Fruit fly (Drosophila melanogaster) whole organism, prepupa: ENCODE results near the gene papi.

Source experiments
- Blimp-1 ChIP-seq: fragments of 200-800 bp; sonication (Bioruptor generic); optimal IDR thresholded peaks from 3 replicates; lab custom pipeline; 2017; ENCODE audit warnings: missing biosample characterization, missing genetic modification characterization, mild to moderate bottlenecking, moderate library complexity, missing genetic modification reagents
- CG10669 ChIP-seq: fragments of 200-800 bp; sonication (Bioruptor generic); optimal IDR thresholded peaks from 3 replicates; lab custom pipeline; 2018; ENCODE audit warnings: missing biosample characterization, mild to moderate bottlenecking, missing genetic modification characterization, moderate library complexity
- CG11294 ChIP-seq: fragments of 200-800 bp; sonication (Bioruptor generic); IDR thresholded peaks from 2 replicates; pipeline ENCODE4 v1.3.6; 2022; ENCODE audit warnings: missing biosample characterization, missing genetic modification characterization
- CG11762 ChIP-seq: fragments of 200-800 bp; sonication (Bioruptor generic); optimal IDR thresholded peaks from 3 replicates; lab custom pipeline; 2016; ENCODE audit warnings: missing biosample characterization, missing genetic modification characterization; ENCODE audit not compliant: insufficient read depth
- CG11902 ChIP-seq: fragments of 200-800 bp; sonication (Bioruptor generic); optimal IDR thresholded peaks from 3 replicates; lab custom pipeline; 2016; ENCODE audit warnings: missing biosample characterization, missing genetic modification characterization
- CG15336 ChIP-seq: fragments of 200-800 bp; sonication (Bioruptor generic); IDR thresholded peaks from 2 replicates; pipeline ENCODE4 v1.3.6; 2022; ENCODE audit warnings: missing biosample characterization, missing genetic modification characterization
- CG1621 ChIP-seq: fragments of 200-800 bp; sonication (Bioruptor generic); optimal IDR thresholded peaks from 3 replicates; lab custom pipeline; 2018; ENCODE audit warnings: missing biosample characterization, mild to moderate bottlenecking, missing genetic modification characterization
- CG16779 ChIP-seq: fragments of 200-800 bp; sonication (Bioruptor generic); optimal IDR thresholded peaks from 3 replicates; lab custom pipeline; 2017; ENCODE audit warnings: missing biosample characterization, mild to moderate bottlenecking, missing genetic modification characterization
- CG3032 ChIP-seq: fragments of 200-800 bp; optimal IDR thresholded peaks from 2 replicates; lab custom pipeline; 2019; ENCODE audit warnings: missing biosample characterization, mild to moderate bottlenecking, missing genetic modification characterization, moderate library complexity
- CG31627 ChIP-seq: fragments of 200-800 bp; sonication (Bioruptor generic); optimal IDR thresholded peaks from 3 replicates; lab custom pipeline; 2016; ENCODE audit warnings: missing biosample characterization, missing genetic modification characterization
- CG32006 ChIP-seq: fragments of 200-800 bp; sonication (Bioruptor generic); optimal IDR thresholded peaks from 3 replicates; lab custom pipeline; 2017; ENCODE audit warnings: missing biosample characterization, mild to moderate bottlenecking, missing genetic modification characterization
- CG34406 ChIP-seq: fragments of 200-800 bp; sonication (Bioruptor generic); optimal IDR thresholded peaks from 3 replicates; lab custom pipeline; 2016; ENCODE audit warnings: missing biosample characterization, missing genetic modification characterization
- CG3919 ChIP-seq: fragments of 200-800 bp; sonication (Bioruptor generic); optimal IDR thresholded peaks from 3 replicates; lab custom pipeline; 2016; ENCODE audit warnings: missing biosample characterization, missing genetic modification characterization
- CG6163 ChIP-seq: fragments of 200-800 bp; sonication (Bioruptor generic); IDR thresholded peaks from 3 replicates; pipeline ENCODE4 v1.3.6; 2022; ENCODE audit warnings: missing biosample characterization, missing genetic modification characterization
- CG6792 ChIP-seq: fragments of 200-800 bp; sonication (Bioruptor generic); optimal IDR thresholded peaks from 3 replicates; lab custom pipeline; 2016; ENCODE audit warnings: missing biosample characterization, missing genetic modification characterization
- CG6808 ChIP-seq: fragments of 200-800 bp; sonication (Bioruptor generic); optimal IDR thresholded peaks from 3 replicates; lab custom pipeline; 2017; ENCODE audit warnings: missing biosample characterization, missing genetic modification characterization, mild to moderate bottlenecking, moderate library complexity, missing genetic modification reagents
- CG6854 ChIP-seq: fragments of 200-800 bp; sonication (Bioruptor generic); optimal IDR thresholded peaks from 2 replicates; lab custom pipeline; 2017; ENCODE audit warnings: missing biosample characterization, mild to moderate bottlenecking, missing genetic modification characterization
- CG8119 ChIP-seq: fragments of 200-800 bp; sonication (Bioruptor generic); IDR thresholded peaks from 3 replicates; pipeline ENCODE4 v1.3.6; 2022; ENCODE audit warnings: missing biosample characterization, missing genetic modification characterization
- CG8319 ChIP-seq: fragments of 200-800 bp; sonication (Bioruptor generic); optimal IDR thresholded peaks from 3 replicates; lab custom pipeline; 2016; ENCODE audit warnings: missing biosample characterization, missing genetic modification characterization
- CG8632 ChIP-seq: fragments of 200-800 bp; sonication (Bioruptor generic); optimal IDR thresholded peaks from 3 replicates; lab custom pipeline; 2016; ENCODE audit warnings: missing biosample characterization, missing genetic modification characterization
- CG9139 ChIP-seq: fragments of 200-800 bp; sonication (Bioruptor generic); optimal IDR thresholded peaks from 3 replicates; lab custom pipeline; 2017; ENCODE audit warnings: missing biosample characterization, mild to moderate bottlenecking, missing genetic modification characterization
- Eip75B ChIP-seq: fragments of 200-800 bp; sonication (Bioruptor generic); optimal IDR thresholded peaks from 3 replicates; lab custom pipeline; 2016; ENCODE audit warnings: missing biosample characterization, missing genetic modification characterization
- Eip93F ChIP-seq: fragments of 200-800 bp; sonication (Bioruptor generic); optimal IDR thresholded peaks from 2 replicates; lab custom pipeline; 2016; ENCODE audit warnings: missing biosample characterization, mild to moderate bottlenecking, missing genetic modification characterization
- Ets21C ChIP-seq: fragments of 200-800 bp; sonication (Bioruptor generic); optimal IDR thresholded peaks from 3 replicates; lab custom pipeline; 2016; ENCODE audit warnings: missing biosample characterization, missing genetic modification characterization
- Ets96B ChIP-seq: fragments of 200-800 bp; optimal IDR thresholded peaks from 2 replicates; lab custom pipeline; 2019; ENCODE audit warnings: missing biosample characterization, mild to moderate bottlenecking, missing genetic modification characterization, moderate library complexity
- Gug ChIP-seq: fragments of 200-800 bp; sonication (Bioruptor generic); IDR thresholded peaks from 2 replicates; pipeline ENCODE4 v1.3.6; 2022; ENCODE audit warnings: missing biosample characterization, missing genetic modification characterization
- Hr38 ChIP-seq: sonication (Bioruptor generic); optimal IDR thresholded peaks from 2 replicates; lab custom pipeline; 2016; ENCODE audit warnings: missing biosample characterization, missing genetic modification characterization
- Hr39 ChIP-seq: fragments of 200-800 bp; sonication (Bioruptor generic); optimal IDR thresholded peaks from 2 replicates; lab custom pipeline; 2016; ENCODE audit warnings: missing biosample characterization, missing genetic modification characterization
- Hr4 ChIP-seq: fragments of 200-800 bp; sonication (Bioruptor generic); optimal IDR thresholded peaks from 3 replicates; lab custom pipeline; 2016; ENCODE audit warnings: missing biosample characterization, missing genetic modification characterization
- Lpt ChIP-seq: fragments of 200-800 bp; sonication (Bioruptor generic); optimal IDR thresholded peaks from 3 replicates; lab custom pipeline; 2016; ENCODE audit warnings: missing biosample characterization, missing genetic modification characterization
- Met ChIP-seq: fragments of 200-800 bp; sonication (Bioruptor generic); optimal IDR thresholded peaks from 3 replicates; lab custom pipeline; 2016; ENCODE audit warnings: missing biosample characterization, missing genetic modification characterization
- OdsH ChIP-seq: fragments of 200-800 bp; sonication (Bioruptor generic); optimal IDR thresholded peaks from 3 replicates; lab custom pipeline; 2016; ENCODE audit warnings: missing biosample characterization, missing genetic modification characterization
- Sox102F ChIP-seq: fragments of 200-800 bp; sonication (Bioruptor generic); optimal IDR thresholded peaks from 2 replicates; lab custom pipeline; 2016; ENCODE audit warnings: missing biosample characterization, mild to moderate bottlenecking, missing genetic modification characterization
- Sox14 ChIP-seq: fragments of 200-800 bp; sonication (Bioruptor generic); optimal IDR thresholded peaks from 3 replicates; lab custom pipeline; 2016; ENCODE audit warnings: missing biosample characterization, missing genetic modification characterization
- Sox15 ChIP-seq: fragments of 200-800 bp; sonication (Bioruptor generic); optimal IDR thresholded peaks from 3 replicates; lab custom pipeline; 2016; ENCODE audit warnings: missing biosample characterization, missing genetic modification characterization
- achi ChIP-seq: fragments of 200-800 bp; sonication (Bioruptor generic); optimal IDR thresholded peaks from 3 replicates; lab custom pipeline; 2016; ENCODE audit warnings: missing biosample characterization, missing genetic modification characterization
- acj6 ChIP-seq: fragments of 200-800 bp; sonication (Bioruptor generic); optimal IDR thresholded peaks from 3 replicates; lab custom pipeline; 2016; ENCODE audit warnings: missing biosample characterization, missing genetic modification characterization
- cyc ChIP-seq: fragments of 200-800 bp; sonication (Bioruptor generic); optimal IDR thresholded peaks from 3 replicates; lab custom pipeline; 2016; ENCODE audit warnings: missing biosample characterization, missing genetic modification characterization
- dac ChIP-seq: fragments of 200-800 bp; sonication (Bioruptor generic); optimal IDR thresholded peaks from 2 replicates; lab custom pipeline; 2017; ENCODE audit warnings: missing biosample characterization, mild to moderate bottlenecking, missing genetic modification characterization
- dsx ChIP-seq: fragments of 200-800 bp; optimal IDR thresholded peaks from 3 replicates; lab custom pipeline; 2019; ENCODE audit warnings: missing biosample characterization, mild to moderate bottlenecking, missing genetic modification characterization, moderate library complexity; ENCODE audit not compliant: poor library complexity, severe bottlenecking
- esn ChIP-seq: fragments of 200-800 bp; sonication (Bioruptor generic); optimal IDR thresholded peaks from 2 replicates; lab custom pipeline; 2016; ENCODE audit warnings: missing biosample characterization, mild to moderate bottlenecking, missing genetic modification characterization, moderate library complexity
- fd59A ChIP-seq: fragments of 200-800 bp; sonication (Bioruptor generic); optimal IDR thresholded peaks from 2 replicates; lab custom pipeline; 2017; ENCODE audit warnings: missing biosample characterization, mild to moderate bottlenecking, missing genetic modification characterization, missing genetic modification reagents
- fkh ChIP-seq: fragments of 200-800 bp; sonication (Bioruptor generic); optimal IDR thresholded peaks from 3 replicates; lab custom pipeline; 2017; ENCODE audit warnings: missing biosample characterization, mild to moderate bottlenecking, missing genetic modification characterization, moderate library complexity
- lz ChIP-seq: fragments of 200-800 bp; sonication (Bioruptor generic); optimal IDR thresholded peaks from 3 replicates; lab custom pipeline; 2016; ENCODE audit warnings: missing biosample characterization, missing genetic modification characterization
- net ChIP-seq: fragments of 200-800 bp; sonication (Bioruptor generic); optimal IDR thresholded peaks from 3 replicates; lab custom pipeline; 2016; ENCODE audit warnings: missing biosample characterization, missing genetic modification characterization
- pdm3 ChIP-seq: fragments of 200-800 bp; sonication (Bioruptor generic); optimal IDR thresholded peaks from 3 replicates; lab custom pipeline; 2016; ENCODE audit warnings: missing biosample characterization, missing genetic modification characterization
- salr ChIP-seq, 2 experiments: fragments of 200-800 bp; sonication (Bioruptor generic); optimal IDR thresholded peaks; 3 replicates each; lab custom pipeline; 2016 to 2018; ENCODE audit warnings: missing biosample characterization in 2 of 2, missing genetic modification characterization in 2 of 2, mild to moderate bottlenecking in 1 of 2
- spab ChIP-seq: fragments of 200-800 bp; sonication (Bioruptor generic); optimal IDR thresholded peaks from 2 replicates; lab custom pipeline; 2017; ENCODE audit warnings: missing biosample characterization, mild to moderate bottlenecking, missing genetic modification characterization, missing genetic modification reagents
- ss ChIP-seq, 2 experiments: fragments of 200-800 bp; sonication (Bioruptor generic); optimal IDR thresholded peaks; 2 replicates in 1 of 2; 3 replicates in 1 of 2; lab custom pipeline; 2017 to 2018; ENCODE audit warnings: mild to moderate bottlenecking in 2 of 2, missing biosample characterization in 2 of 2, missing genetic modification characterization in 2 of 2, moderate library complexity in 1 of 2
- topi ChIP-seq: fragments of 200-800 bp; sonication (Bioruptor generic); optimal IDR thresholded peaks from 3 replicates; lab custom pipeline; 2016; ENCODE audit warnings: missing biosample characterization, missing genetic modification characterization
- vri ChIP-seq: fragments of 200-800 bp; sonication (Bioruptor generic); optimal IDR thresholded peaks from 3 replicates; lab custom pipeline; 2016; ENCODE audit warnings: missing biosample characterization, mild to moderate bottlenecking, missing genetic modification characterization

Gene papi

dm6 chr2L:2201107-2201561 is 19.4 kb upstream of the papi start:
- TF ChIP-seq CG3032 (tag; lab: Kevin White, UChicago) (peak; percentile 85), fkh (GFP tag; lab: Kevin White, UChicago) (peak; percentile 90), Met (GFP tag; lab: Kevin White, UChicago) (peak; percentile 83), esn (GFP tag; lab: Kevin White, UChicago) (peak; percentile 86), CG1621 (peak; percentile 67), CG16779 (tag; lab: Kevin White, UChicago) (peak; percentile 91), Eip75B (GFP tag; lab: Kevin White, UChicago) (peak; percentile 89), Blimp-1 (peak; percentile 36), acj6 (GFP tag; lab: Kevin White, UChicago) (peak; percentile 91), dac (GFP tag; lab: Kevin White, UChicago) (peak; percentile 89), lz (GFP tag; lab: Kevin White, UChicago) (peak; percentile 83), CG6808 (GFP tag; lab: Kevin White, UChicago) (peak; percentile 87), Eip93F (GFP tag; lab: Kevin White, UChicago) (no peak), CG6163 (GFP tag; lab: Robert Waterston, UW) (peak; percentile 90), spab (GFP tag; lab: Kevin White, UChicago) (peak; percentile 89), Ets21C (GFP tag; lab: Kevin White, UChicago) (peak; percentile 75), pdm3 (peak; percentile 89), CG3919 (peak; percentile 92), CG8632 (GFP tag; lab: Kevin White, UChicago) (peak; percentile 79), cyc (GFP tag; lab: Kevin White, UChicago) (peak; percentile 80), CG6792 (GFP tag; lab: Kevin White, UChicago) (peak; percentile 82), achi (GFP tag; lab: Kevin White, UChicago) (peak; percentile 90), Sox15 (peak; percentile 79), salr (GFP tag; optimal IDR thresholded peaks at IDR 0.05; lab: Kevin White, UChicago) (peak; percentile 75 to 99), OdsH (peak; percentile 94), fd59A (GFP tag; lab: Kevin White, UChicago) (peak; percentile 90), CG6854 (GFP tag; lab: Kevin White, UChicago) (no peak), CG8319 (GFP tag; lab: Kevin White, UChicago) (peak; percentile 66), CG11902 (GFP tag; lab: Kevin White, UChicago) (peak; percentile 69), Sox102F (GFP tag; lab: Kevin White, UChicago) (peak; percentile 72), CG11762 (GFP tag; lab: Kevin White, UChicago) (peak; percentile 79), Hr39 (GFP tag; lab: Kevin White, UChicago) (peak; percentile 81), net (GFP tag; lab: Kevin White, UChicago) (peak; percentile 91), CG15336 (peak; percentile 93), vri (GFP tag; lab: Kevin White, UChicago) (peak; percentile 63), ss (GFP tag; optimal IDR thresholded peaks at IDR 0.05; lab: Kevin White, UChicago) (peak; percentile 67 to 76), CG10669 (GFP tag; lab: Kevin White, UChicago) (peak; percentile 85), Hr4 (GFP tag; lab: Kevin White, UChicago) (peak; percentile 96), CG32006 (GFP tag; lab: Kevin White, UChicago) (peak; percentile 99), Sox14 (GFP tag; lab: Kevin White, UChicago) (peak; percentile 93), CG34406 (GFP tag; lab: Kevin White, UChicago) (peak; percentile 83), topi (peak; percentile 87), CG9139 (peak; percentile 65), dsx (peak; percentile 83), CG31627 (GFP tag; lab: Kevin White, UChicago) (peak; percentile 83), Ets96B (tag; lab: Kevin White, UChicago) (peak; percentile 85), CG11294 (GFP tag; lab: Robert Waterston, UW) (peak; percentile 86), Lpt (GFP tag; lab: Kevin White, UChicago) (peak; percentile 78), Gug (GFP tag; lab: Robert Waterston, UW) (peak; percentile 80), Hr38 (GFP tag; lab: Kevin White, UChicago) (no peak), CG8119 (GFP tag; lab: Robert Waterston, UW) (peak; percentile 93)
